Worm (Caenorhabditis elegans): ENCODE data around the gene str-263.

DNA sequence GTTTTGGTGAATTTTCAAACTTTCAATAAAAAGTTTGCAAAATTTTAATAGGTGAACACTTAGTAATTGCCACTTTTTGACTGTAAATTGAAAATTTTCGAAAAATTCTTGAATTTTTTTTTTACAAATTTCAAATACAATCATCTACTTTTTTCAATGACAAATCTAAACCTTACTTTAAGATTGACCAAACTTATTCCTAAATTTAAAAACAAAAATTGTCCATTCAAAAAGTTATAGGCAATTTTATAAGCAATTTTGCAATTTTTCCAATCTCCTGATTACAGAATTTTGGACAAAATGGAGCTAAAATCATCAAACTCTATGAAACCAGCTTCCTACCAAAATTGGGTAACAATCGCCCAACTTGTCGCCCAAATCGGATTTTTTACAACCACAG is 31.6 kb downstream of the str-263 start, which contains the start of gene str-23:
- no peak for TF ChIP-seq unc-130 (GFP tag; optimal IDR thresholded peaks at IDR 0.05)
- no peak for TF ChIP-seq Y105C5A.15 (GFP tag; IDR thresholded peaks at IDR 0.05)
- no peak for TF ChIP-seq nhr-25 (tag; optimal IDR thresholded peaks at IDR 0.05; ENCODE audit: borderline replicate concordance, insufficient read depth)
- no peak for TF ChIP-seq ceh-82 (tag; optimal IDR thresholded peaks at IDR 0.05)
- no peak for TF ChIP-seq skn-1 (tag; optimal IDR thresholded peaks at IDR 0.05)
- no peak for TF ChIP-seq nhr-6 (tag; optimal IDR thresholded peaks at IDR 0.05)
- TF ChIP-seq ZK546.5 (tag; optimal IDR thresholded peaks at IDR 0.05) = no peak

Data from whole organism, L4 larva.